Worm (Caenorhabditis elegans): ENCODE measurements around the gene chtl-1.

- no peak for TF ChIP-seq lsy-2 (tag; optimal IDR thresholded peaks at IDR 0.05)
- no peak for TF ChIP-seq unc-39 (tag; optimal IDR thresholded peaks at IDR 0.05)
- no peak for TF ChIP-seq nhr-76 (tag; optimal IDR thresholded peaks at IDR 0.05)
- no peak for TF ChIP-seq elt-3 (tag; optimal IDR thresholded peaks at IDR 0.05)
- no peak for TF ChIP-seq pha-4 (tag; optimal IDR thresholded peaks at IDR 0.05)
Measured at ce11 chrX:5348529-5349148, 15.5 kb downstream of the chtl-1 start, which contains the start of gene syx-3.

All from whole organism, mixed stage, embryonic.